4 worm cellular contexts compared by ENCODE assay signal in the genomic region with DNA sequence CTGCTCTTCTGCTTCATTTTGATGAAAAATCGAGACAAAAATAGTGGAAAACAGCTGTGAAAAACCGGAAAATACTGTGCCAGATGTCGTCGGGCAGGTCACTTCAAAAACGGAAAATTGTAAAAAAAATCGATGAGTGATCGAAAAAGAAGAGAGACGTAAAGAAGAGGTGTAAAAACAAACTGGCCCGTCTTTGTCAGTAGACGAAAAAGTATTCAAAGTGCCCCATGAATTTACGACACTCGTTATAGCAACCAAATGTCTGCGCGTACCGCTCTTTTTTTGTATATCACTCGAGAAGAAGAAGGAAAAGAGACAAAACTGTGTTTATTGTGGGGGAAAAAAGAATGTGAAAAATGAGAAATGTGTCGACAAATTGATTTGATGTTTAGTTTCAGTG.
TF ChIP-seq lines count a peak whose summit lies in the region.

A gene (minus strand): TSS at position 101 of the 400 bp plus-strand sequence.

TF ChIP-seq in whole organism, L1 larva, 84 proteins besides CTCF, POLR2A, EP300 and RAD21:
- TF ChIP-seq nhr-19 (GFP tag; conservative IDR thresholded peaks at IDR 0.05; lab: Robert Waterston, UW) = no peak
- TF ChIP-seq egl-27 (tag; optimal IDR thresholded peaks at IDR 0.05; lab: Kevin White, UChicago) = no peak
- TF ChIP-seq lsy-2 (tag; optimal IDR thresholded peaks at IDR 0.05; lab: Kevin White, UChicago) = peak in 1 of 2 experiments; percentile 7
- TF ChIP-seq lir-3 (tag; optimal IDR thresholded peaks at IDR 0.05; lab: Kevin White, UChicago; ENCODE audit: poor library complexity) = no peak
- no peak for TF ChIP-seq F16B12.6 (tag; optimal IDR thresholded peaks at IDR 0.05; lab: Kevin White, UChicago)
- no peak for TF ChIP-seq pax-3 (tag; optimal IDR thresholded peaks at IDR 0.05; lab: Kevin White, UChicago)
- TF ChIP-seq nhr-85 (tag; lab: Kevin White, UChicago) = peak; percentile 67
- no peak for TF ChIP-seq efl-3 (GFP tag; optimal IDR thresholded peaks at IDR 0.05; lab: Kevin White, UChicago)
- peak; percentile 4 for TF ChIP-seq snu-23 (GFP tag; optimal IDR thresholded peaks at IDR 0.05; lab: Kevin White, UChicago)
- TF ChIP-seq lin-14 (GFP tag; optimal IDR thresholded peaks at IDR 0.05; lab: Kevin White, UChicago) = peak; percentile 17
- TF ChIP-seq ces-1 (GFP tag; optimal IDR thresholded peaks at IDR 0.05; lab: Kevin White, UChicago) = no peak
- TF ChIP-seq unc-86 (tag; optimal IDR thresholded peaks at IDR 0.05; lab: Kevin White, UChicago) = no peak
- TF ChIP-seq unc-130 (tag; optimal IDR thresholded peaks at IDR 0.05; lab: Kevin White, UChicago) = no peak
- TF ChIP-seq tlp-1 (tag; optimal IDR thresholded peaks at IDR 0.05; lab: Kevin White, UChicago) = no peak
- TF ChIP-seq alr-1 (tag; optimal IDR thresholded peaks at IDR 0.05; lab: Kevin White, UChicago; ENCODE audit: borderline replicate concordance) = no peak
- no peak for TF ChIP-seq nhr-84 (tag; optimal IDR thresholded peaks at IDR 0.05; lab: Kevin White, UChicago)
TF ChIP-seq in whole organism, L1 larva: peak in this region for 4.

TF ChIP-seq in whole organism, L2 larva, 48 proteins besides CTCF, POLR2A, EP300 and RAD21:
- peak; percentile 8 for TF ChIP-seq blmp-1 (tag; optimal IDR thresholded peaks at IDR 0.05; lab: Kevin White, UChicago; ENCODE audit: insufficient read depth)
- TF ChIP-seq mdl-1 (tag; optimal IDR thresholded peaks at IDR 0.05; lab: Kevin White, UChicago) = no peak
TF ChIP-seq in whole organism, L2 larva: peak in this region for 1.

TF ChIP-seq in whole organism, L3 larva, 47 proteins besides CTCF, POLR2A, EP300 and RAD21:
- peak; percentile 39 for TF ChIP-seq ama-1 (optimal IDR thresholded peaks at IDR 0.05; lab: Kevin White, UChicago)
- TF ChIP-seq sea-2 (GFP tag; optimal IDR thresholded peaks at IDR 0.05; lab: Kevin White, UChicago) = no peak

TF ChIP-seq in whole organism, L4 larva, 104 proteins besides CTCF, POLR2A, EP300 and RAD21:
- TF ChIP-seq ceh-32 (tag; optimal IDR thresholded peaks at IDR 0.05; lab: Kevin White, UChicago; ENCODE audit: poor library complexity) (no peak), F10B5.3 (tag; optimal IDR thresholded peaks at IDR 0.05; lab: Kevin White, UChicago) (no peak), ztf-7 (tag; optimal IDR thresholded peaks at IDR 0.05; lab: Kevin White, UChicago) (no peak), ama-1 (optimal IDR thresholded peaks at IDR 0.05; lab: Kevin White, UChicago) (peak; percentile 73)
